In the genomic region with DNA sequence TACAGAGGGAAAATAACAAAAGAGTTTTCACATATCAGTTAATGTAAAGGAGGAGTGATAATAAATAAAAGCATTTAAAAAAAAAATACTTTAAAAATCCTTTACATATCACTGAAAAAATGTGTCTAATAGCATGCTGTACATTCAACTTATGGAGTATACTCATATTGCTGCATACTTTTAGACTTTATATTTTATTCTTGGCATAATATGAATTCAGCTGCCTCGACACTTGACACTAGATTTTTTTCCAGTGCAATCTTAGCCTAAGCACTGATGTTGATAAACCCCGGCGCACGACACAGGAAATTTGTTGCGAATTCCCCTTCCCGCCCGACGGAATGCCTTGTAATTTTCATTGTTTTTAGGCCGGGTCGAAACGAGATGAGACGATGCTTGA, we compare ENCODE assay signal across 1 fruit fly cellular context.
TF ChIP-seq lines count a peak whose summit lies in the region.

No protein-coding gene starts in this region.

TF ChIP-seq in whole organism, embryonic, 481 proteins besides CTCF, POLR2A, EP300 and RAD21 (continued from another document):
- no peak for TF ChIP-seq BtbVII (GFP tag; optimal IDR thresholded peaks at IDR 0.05; lab: Kevin White, UChicago)
- TF ChIP-seq ftz-f1 (GFP tag; optimal IDR thresholded peaks at IDR 0.05; lab: Kevin White, UChicago), result no peak
- no peak for TF ChIP-seq Dp (GFP tag; optimal IDR thresholded peaks at IDR 0.05; lab: Kevin White, UChicago)
- TF ChIP-seq CkIIα-i1 (GFP tag; IDR thresholded peaks at IDR 0.05; lab: Robert Waterston, UW), result no peak
- TF ChIP-seq CG2116 (GFP tag; optimal IDR thresholded peaks at IDR 0.05; lab: Kevin White, UChicago), result no peak
- TF ChIP-seq sens (GFP tag; lab: Kevin White, UChicago), result peak; percentile 50
- TF ChIP-seq dm (GFP tag; optimal IDR thresholded peaks at IDR 0.05; lab: Kevin White, UChicago), result no peak
- TF ChIP-seq ranshi (GFP tag; IDR thresholded peaks at IDR 0.05; lab: Robert Waterston, UW), result no peak
- no peak for TF ChIP-seq tll (GFP tag; optimal IDR thresholded peaks at IDR 0.05; lab: Kevin White, UChicago)
- TF ChIP-seq CG42726 (GFP tag; IDR thresholded peaks at IDR 0.05; lab: Robert Waterston, UW; ENCODE audit: partially characterized antibody), result no peak
- no peak for TF ChIP-seq CG14710 (tag; optimal IDR thresholded peaks at IDR 0.05; lab: Kevin White, UChicago)
- no peak for TF ChIP-seq Dip3 (GFP tag; optimal IDR thresholded peaks at IDR 0.05; lab: Kevin White, UChicago)
- TF ChIP-seq wdn (GFP tag; IDR thresholded peaks at IDR 0.05; lab: Robert Waterston, UW), result no peak
- TF ChIP-seq otp (GFP tag; IDR thresholded peaks at IDR 0.05; lab: Robert Waterston, UW), result no peak
- peak; percentile 66 for TF ChIP-seq zf30C (GFP tag; optimal IDR thresholded peaks at IDR 0.05; lab: Kevin White, UChicago)
- TF ChIP-seq CG6254 (GFP tag; optimal IDR thresholded peaks at IDR 0.05; lab: Kevin White, UChicago), result no peak
- TF ChIP-seq CG3726 (GFP tag; IDR thresholded peaks at IDR 0.05; lab: Robert Waterston, UW), result no peak
- no peak for TF ChIP-seq corto (GFP tag; optimal IDR thresholded peaks at IDR 0.05; lab: Kevin White, UChicago)
- TF ChIP-seq lilli (GFP tag; optimal IDR thresholded peaks at IDR 0.05; lab: Kevin White, UChicago), result peak; percentile 9
- TF ChIP-seq ems (GFP tag; optimal IDR thresholded peaks at IDR 0.05; lab: Kevin White, UChicago), result no peak
- TF ChIP-seq CG12744 (GFP tag; optimal IDR thresholded peaks at IDR 0.05; lab: Kevin White, UChicago), result no peak
- TF ChIP-seq CG13123 (GFP tag; optimal IDR thresholded peaks at IDR 0.05; lab: Kevin White, UChicago), result no peak
- TF ChIP-seq H2.0 (GFP tag; IDR thresholded peaks at IDR 0.05; lab: Robert Waterston, UW), result no peak
- no peak for TF ChIP-seq CG7963 (GFP tag; IDR thresholded peaks at IDR 0.05; lab: Robert Waterston, UW; ENCODE audit: partially characterized antibody)
- TF ChIP-seq Opbp (GFP tag; IDR thresholded peaks at IDR 0.05; lab: Robert Waterston, UW; ENCODE audit: partially characterized antibody), result no peak
- TF ChIP-seq lov (optimal IDR thresholded peaks at IDR 0.05; lab: Kevin White, UChicago), result no peak
- TF ChIP-seq lov (GFP tag; IDR thresholded peaks at IDR 0.05; lab: Robert Waterston, UW), result no peak
- TF ChIP-seq ssp (GFP tag; IDR thresholded peaks at IDR 0.05; lab: Robert Waterston, UW), result no peak
- TF ChIP-seq Optix (GFP tag; IDR thresholded peaks at IDR 0.05; lab: Robert Waterston, UW), result no peak
- TF ChIP-seq Dad (GFP tag; optimal IDR thresholded peaks at IDR 0.05; lab: Kevin White, UChicago), result no peak
- TF ChIP-seq p53 (GFP tag; optimal IDR thresholded peaks at IDR 0.05; lab: Kevin White, UChicago), result no peak
- TF ChIP-seq CG11560 (tag; IDR thresholded peaks at IDR 0.05; lab: Robert Waterston, UW), result no peak
- TF ChIP-seq grau (tag; optimal IDR thresholded peaks at IDR 0.05; lab: Kevin White, UChicago), result peak; percentile 46
- TF ChIP-seq repo (GFP tag; optimal IDR thresholded peaks at IDR 0.05; lab: Kevin White, UChicago), result no peak
- TF ChIP-seq Dek (tag; optimal IDR thresholded peaks at IDR 0.05; lab: Kevin White, UChicago), result no peak
- no peak for TF ChIP-seq oc (tag; optimal IDR thresholded peaks at IDR 0.05; lab: Kevin White, UChicago)
- no peak for TF ChIP-seq CG10543 (GFP tag; optimal IDR thresholded peaks at IDR 0.05; lab: Kevin White, UChicago)
- TF ChIP-seq CG1792 (GFP tag; optimal IDR thresholded peaks at IDR 0.05; lab: Kevin White, UChicago), result no peak
- no peak for TF ChIP-seq Sry-δ (GFP tag; optimal IDR thresholded peaks at IDR 0.05; lab: Kevin White, UChicago)
- no peak for TF ChIP-seq CG9876 (GFP tag; optimal IDR thresholded peaks at IDR 0.05; lab: Kevin White, UChicago)
- no peak for TF ChIP-seq nerfin-2 (GFP tag; IDR thresholded peaks at IDR 0.05; lab: Robert Waterston, UW; ENCODE audit: partially characterized antibody)
- TF ChIP-seq stc (GFP tag; IDR thresholded peaks at IDR 0.05; lab: Robert Waterston, UW), result no peak
- no peak for TF ChIP-seq aop (GFP tag; IDR thresholded peaks at IDR 0.05; lab: Robert Waterston, UW)
- no peak for TF ChIP-seq Ravus (GFP tag; IDR thresholded peaks at IDR 0.05; lab: Robert Waterston, UW)
- no peak for TF ChIP-seq salm (tag; optimal IDR thresholded peaks at IDR 0.05; lab: Kevin White, UChicago)
- TF ChIP-seq jumu (GFP tag; optimal IDR thresholded peaks at IDR 0.05; lab: Kevin White, UChicago), result no peak
- no peak for TF ChIP-seq jigr1 (GFP tag; IDR thresholded peaks at IDR 0.05; lab: Robert Waterston, UW)
- no peak for TF ChIP-seq hb (GFP tag; IDR thresholded peaks at IDR 0.05; lab: Robert Waterston, UW; ENCODE audit: partially characterized antibody)
- no peak for TF ChIP-seq CG3838 (GFP tag; optimal IDR thresholded peaks at IDR 0.05; lab: Kevin White, UChicago)
- no peak for TF ChIP-seq fd96Cb (tag; optimal IDR thresholded peaks at IDR 0.05; lab: Kevin White, UChicago)
- TF ChIP-seq H15 (GFP tag; IDR thresholded peaks at IDR 0.05; lab: Robert Waterston, UW), result no peak
- TF ChIP-seq CG18476 (GFP tag; optimal IDR thresholded peaks at IDR 0.05; lab: Kevin White, UChicago), result no peak
- TF ChIP-seq CG2889 (GFP tag; IDR thresholded peaks at IDR 0.05; lab: Robert Waterston, UW), result no peak
- TF ChIP-seq Asciz (GFP tag; optimal IDR thresholded peaks at IDR 0.05; lab: Kevin White, UChicago), result peak; percentile 12
- TF ChIP-seq CG5953 (GFP tag; IDR thresholded peaks at IDR 0.05; lab: Robert Waterston, UW), result no peak
- TF ChIP-seq CG43689 (GFP tag; IDR thresholded peaks at IDR 0.05; lab: Robert Waterston, UW), result no peak
- no peak for TF ChIP-seq CG13775 (GFP tag; optimal IDR thresholded peaks at IDR 0.05; lab: Kevin White, UChicago)
- no peak for TF ChIP-seq gcm2 (GFP tag; optimal IDR thresholded peaks at IDR 0.05; lab: Kevin White, UChicago)
- TF ChIP-seq CG1529 (GFP tag; optimal IDR thresholded peaks at IDR 0.05; lab: Kevin White, UChicago), result no peak
- no peak for TF ChIP-seq ara (GFP tag; IDR thresholded peaks at IDR 0.05; lab: Robert Waterston, UW)
- TF ChIP-seq CG6272 (GFP tag; IDR thresholded peaks at IDR 0.05; lab: Robert Waterston, UW), result no peak
- no peak for TF ChIP-seq CG18764 (GFP tag; optimal IDR thresholded peaks at IDR 0.05; lab: Kevin White, UChicago)
- no peak for TF ChIP-seq pfk (GFP tag; optimal IDR thresholded peaks at IDR 0.05; lab: Kevin White, UChicago)
- peak; percentile 39 for TF ChIP-seq Fer1 (GFP tag; optimal IDR thresholded peaks at IDR 0.05; lab: Kevin White, UChicago)
- no peak for TF ChIP-seq Taf1 (GFP tag; IDR thresholded peaks at IDR 0.05; lab: Robert Waterston, UW)
- TF ChIP-seq hbn (GFP tag; IDR thresholded peaks at IDR 0.05; lab: Robert Waterston, UW; ENCODE audit: partially characterized antibody), result no peak
- TF ChIP-seq NFAT (GFP tag; IDR thresholded peaks at IDR 0.05; lab: Robert Waterston, UW), result no peak
- TF ChIP-seq CG6854 (GFP tag; optimal IDR thresholded peaks at IDR 0.05; lab: Kevin White, UChicago), result no peak
- no peak for TF ChIP-seq dati (GFP tag; IDR thresholded peaks at IDR 0.05; lab: Robert Waterston, UW)
- no peak for TF ChIP-seq az2 (GFP tag; optimal IDR thresholded peaks at IDR 0.05; lab: Kevin White, UChicago)
